Worm (Caenorhabditis elegans): ENCODE measurements around the gene gcy-13.

The gcy-13 gene

ce11 chrV:12343419-12343969 is 25.8 kb downstream of the gcy-13 start, which contains the start of gene tomm-20 (continued):
- TF ChIP-seq ceh-32 (tag; optimal IDR thresholded peaks at IDR 0.05; ENCODE audit: poor library complexity) (peak; percentile 55), hif-1 (tag; optimal IDR thresholded peaks at IDR 0.05) (peak; percentile 51 to 63), spr-3 (GFP tag; optimal IDR thresholded peaks at IDR 0.05) (peak; percentile 56), ceh-62 (tag; optimal IDR thresholded peaks at IDR 0.05) (no peak), nhr-77 (tag; optimal IDR thresholded peaks at IDR 0.05) (peak; percentile 91), ceh-44 (GFP tag; IDR thresholded peaks at IDR 0.05) (no peak), mxl-2 (GFP tag; conservative IDR thresholded peaks at IDR 0.05) (no peak), Y48G9A.11 (GFP tag; IDR thresholded peaks at IDR 0.05) (peak; percentile 90), snpc-4 (tag; optimal IDR thresholded peaks at IDR 0.05) (peak; percentile 29), lin-38 (GFP tag; IDR thresholded peaks at IDR 0.05) (peak; percentile 91), nhr-76 (tag; optimal IDR thresholded peaks at IDR 0.05) (peak; percentile 44), gei-8 (GFP tag; optimal IDR thresholded peaks at IDR 0.05) (no peak), nhr-42 (GFP tag; IDR thresholded peaks at IDR 0.05) (peak; percentile 79; the same call in 1 of the 2 replicates), snpc-1.2 (GFP tag; IDR thresholded peaks at IDR 0.05) (0 out of 2 replicates have a peak, but pooled peaks have one; percentile 62), lin-29 (GFP tag; IDR thresholded peaks at IDR 0.05) (peak; percentile 84), madf-5 (GFP tag; IDR thresholded peaks at IDR 0.05) (no peak), mes-2 (tag; optimal IDR thresholded peaks at IDR 0.05; ENCODE audit: poor library complexity, severe bottlenecking) (peak; percentile 95), ctbp-1 (GFP tag; IDR thresholded peaks at IDR 0.05) (peak; percentile 79; the same call in 1 of the 2 replicates), Y75B8A.6 (GFP tag; IDR thresholded peaks at IDR 0.05) (no peak), nhr-102 (tag; optimal IDR thresholded peaks at IDR 0.05) (peak; percentile 93), zfp-3 (GFP tag; conservative IDR thresholded peaks at IDR 0.05) (no peak; the same call in 1 of the 2 replicates), fos-1 (tag; optimal IDR thresholded peaks at IDR 0.05) (no peak), ceh-20 (GFP tag; IDR thresholded peaks at IDR 0.05) (peak; percentile 86), nhr-111 (GFP tag; optimal IDR thresholded peaks at IDR 0.05) (no peak), dmd-8 (GFP tag; IDR thresholded peaks at IDR 0.05) (no peak), lim-7 (GFP tag; IDR thresholded peaks at IDR 0.05) (no peak), lir-3 (tag; optimal IDR thresholded peaks at IDR 0.05) (peak; percentile 16), ces-1 (GFP tag; optimal IDR thresholded peaks at IDR 0.05) (no peak), nhr-237 (tag; optimal IDR thresholded peaks at IDR 0.05) (no peak), dve-1 (tag; optimal IDR thresholded peaks at IDR 0.05; ENCODE audit: insufficient read depth) (peak; percentile 94), vab-7 (GFP tag; IDR thresholded peaks at IDR 0.05) (0 out of 2 replicates have a peak, but pooled peaks have one; percentile 24), ama-1 (optimal IDR thresholded peaks at IDR 0.05) (peak; percentile 3), F44E2.7 (GFP tag; IDR thresholded peaks at IDR 0.05) (no peak), aha-1 (tag) (peak; percentile 86), nhr-25 (tag; optimal IDR thresholded peaks at IDR 0.05; ENCODE audit: borderline replicate concordance, insufficient read depth) (peak; percentile 82), rbr-2 (tag; optimal IDR thresholded peaks at IDR 0.05) (peak; percentile 94), nhr-48 (tag; optimal IDR thresholded peaks at IDR 0.05) (peak; percentile 80), ztf-11 (tag; optimal IDR thresholded peaks at IDR 0.05) (no peak), aly-2 (tag; optimal IDR thresholded peaks at IDR 0.05) (no peak), duxl-1 (tag; optimal IDR thresholded peaks at IDR 0.05; ENCODE audit: poor library complexity) (peak; percentile 84), R02D3.7 (tag; optimal IDR thresholded peaks at IDR 0.05) (no peak), F37D6.2 (tag; optimal IDR thresholded peaks at IDR 0.05) (peak; percentile 79), ztf-7 (tag; optimal IDR thresholded peaks at IDR 0.05) (peak; percentile 91), T20F7.1 (GFP tag; optimal IDR thresholded peaks at IDR 0.05) (peak; percentile 92), mep-1 (tag; optimal IDR thresholded peaks at IDR 0.05) (peak; percentile 95), arid-1 (GFP tag; conservative IDR thresholded peaks at IDR 0.05) (peak; percentile 55), jun-1 (tag; optimal IDR thresholded peaks at IDR 0.05) (peak; percentile 76), daf-19 (GFP tag; conservative IDR thresholded peaks at IDR 0.05) (peak; percentile 66), hlh-30 (tag; optimal IDR thresholded peaks at IDR 0.05; ENCODE audit: insufficient read depth) (peak; percentile 82), F49E8.2 (tag; optimal IDR thresholded peaks at IDR 0.05; ENCODE audit: borderline replicate concordance) (peak; percentile 69)

Measured in whole organism, L4 larva.